Fruit fly (Drosophila melanogaster) whole organism, embryonic: Measurements from ENCODE around the gene dsx-c73A.

ENCODE experiments used
- Antp ChIP-seq: fragments of 200-800 bp; sonication (Bioruptor generic); optimal IDR thresholded peaks from 3 replicates; lab custom pipeline; 2016; ENCODE audit warnings: missing biosample characterization, missing genetic modification characterization
- Bgb ChIP-seq: fragments of 200-800 bp; sonication (Bioruptor generic); IDR thresholded peaks from 2 replicates; pipeline ENCODE4 v1.3.6; 2022; ENCODE audit warnings: missing biosample characterization, missing genetic modification characterization; ENCODE audit not compliant: partially characterized antibody
- CG12299 ChIP-seq: fragments of 200-800 bp; sonication (Bioruptor generic); optimal IDR thresholded peaks from 2 replicates; lab custom pipeline; 2018; ENCODE audit warnings: missing biosample characterization, mild to moderate bottlenecking, missing genetic modification characterization
- CG12769 ChIP-seq: fragments of 200-800 bp; sonication (Bioruptor generic); optimal IDR thresholded peaks from 2 replicates; lab custom pipeline; 2019; ENCODE audit warnings: missing biosample characterization, mild to moderate bottlenecking, missing genetic modification characterization, moderate library complexity
- CG16815 ChIP-seq: fragments of 200-800 bp; sonication (Bioruptor generic); optimal IDR thresholded peaks from 3 replicates; lab custom pipeline; 2017; ENCODE audit warnings: missing biosample characterization, mild to moderate bottlenecking, missing genetic modification characterization
- CG17802 ChIP-seq: fragments of 200-800 bp; sonication (Bioruptor generic); optimal IDR thresholded peaks from 2 replicates; lab custom pipeline; 2018; ENCODE audit warnings: missing biosample characterization, mild to moderate bottlenecking, missing genetic modification characterization, moderate library complexity
- CG18764 ChIP-seq: fragments of 200-800 bp; sonication (Bioruptor generic); optimal IDR thresholded peaks from 3 replicates; lab custom pipeline; 2016; ENCODE audit warnings: missing biosample characterization, missing genetic modification characterization
- CG30431 ChIP-seq: fragments of 200-800 bp; sonication (Bioruptor generic); optimal IDR thresholded peaks from 2 replicates; lab custom pipeline; 2017; ENCODE audit warnings: missing biosample characterization, missing genetic modification characterization
- CG31224 ChIP-seq: fragments of 200-800 bp; sonication (Bioruptor generic); IDR thresholded peaks from 2 replicates; pipeline ENCODE4 v1.3.6; 2022; ENCODE audit warnings: missing biosample characterization, missing genetic modification characterization
- CG4820 ChIP-seq: fragments of 200-800 bp; sonication (Bioruptor generic); optimal IDR thresholded peaks from 3 replicates; lab custom pipeline; 2016; ENCODE audit warnings: missing biosample characterization, missing genetic modification characterization
- CG7963 ChIP-seq: fragments of 200-800 bp; sonication (Bioruptor generic); IDR thresholded peaks from 3 replicates; pipeline ENCODE4 v1.3.6; 2022; ENCODE audit warnings: missing biosample characterization, missing genetic modification characterization; ENCODE audit not compliant: partially characterized antibody
- CG8359 ChIP-seq: fragments of 200-800 bp; sonication (Bioruptor generic); optimal IDR thresholded peaks from 2 replicates; lab custom pipeline; 2017; ENCODE audit warnings: missing biosample characterization, mild to moderate bottlenecking, missing genetic modification characterization, borderline replicate concordance
- CG9215 ChIP-seq: fragments of 200-800 bp; sonication (Bioruptor generic); IDR thresholded peaks from 2 replicates; pipeline ENCODE4 v1.3.6; 2022; ENCODE audit warnings: missing biosample characterization, missing genetic modification characterization
- CG9817 ChIP-seq: fragments of 200-800 bp; sonication (Bioruptor generic); optimal IDR thresholded peaks from 2 replicates; lab custom pipeline; 2018; ENCODE audit warnings: missing biosample characterization, mild to moderate bottlenecking, missing genetic modification characterization, moderate library complexity
- CHES-1-like ChIP-seq: fragments of 200-800 bp; sonication (Bioruptor generic); optimal IDR thresholded peaks from 2 replicates; lab custom pipeline; 2016; ENCODE audit warnings: missing biosample characterization, missing genetic modification characterization
- CkIIα-i1 ChIP-seq: fragments of 200-800 bp; sonication (Bioruptor generic); IDR thresholded peaks from 2 replicates; pipeline ENCODE4 v1.3.6; 2022; ENCODE audit warnings: missing biosample characterization, missing genetic modification characterization
- CoRest ChIP-seq: fragments of 200-800 bp; sonication (Bioruptor generic); optimal IDR thresholded peaks from 3 replicates; lab custom pipeline; 2018; ENCODE audit warnings: missing biosample characterization, mild to moderate bottlenecking, missing genetic modification characterization, moderate library complexity
- Dad ChIP-seq: fragments of 200-800 bp; sonication (Bioruptor generic); optimal IDR thresholded peaks from 3 replicates; lab custom pipeline; 2016; ENCODE audit warnings: missing biosample characterization, missing genetic modification characterization
- Dbx ChIP-seq: fragments of 200-800 bp; sonication (Bioruptor generic); IDR thresholded peaks from 3 replicates; pipeline ENCODE4 v1.3.6; 2022; ENCODE audit warnings: missing biosample characterization, missing genetic modification characterization
- Deaf1 ChIP-seq: fragments of 200-800 bp; optimal IDR thresholded peaks from 3 replicates; lab custom pipeline; 2019; ENCODE audit warnings: missing biosample characterization, mild to moderate bottlenecking, missing genetic modification characterization, moderate library complexity
- Fer2 ChIP-seq: fragments of 200-800 bp; sonication (Bioruptor generic); optimal IDR thresholded peaks from 2 replicates; lab custom pipeline; 2018; ENCODE audit warnings: missing biosample characterization, mild to moderate bottlenecking, missing genetic modification characterization, moderate library complexity
- HmgD ChIP-seq: fragments of 200-800 bp; sonication (Bioruptor generic); optimal IDR thresholded peaks from 3 replicates; lab custom pipeline; 2016; ENCODE audit warnings: missing biosample characterization, missing genetic modification characterization
- Myb ChIP-seq: fragments of 200-800 bp; sonication (Bioruptor generic); optimal IDR thresholded peaks from 2 replicates; lab custom pipeline; 2016; ENCODE audit warnings: missing biosample characterization, missing genetic modification characterization
- Ptx1 ChIP-seq: fragments of 200-800 bp; sonication (Bioruptor generic); IDR thresholded peaks from 2 replicates; pipeline ENCODE4 v1.3.6; 2022; ENCODE audit warnings: missing biosample characterization, missing genetic modification characterization
- Spps ChIP-seq: fragments of 200-800 bp; sonication (Bioruptor generic); optimal IDR thresholded peaks from 2 replicates; lab custom pipeline; 2018; ENCODE audit warnings: missing biosample characterization, mild to moderate bottlenecking, missing genetic modification characterization
- ase ChIP-seq: fragments of 200-800 bp; sonication (Bioruptor generic); IDR thresholded peaks from 3 replicates; pipeline ENCODE4 v1.3.6; 2022; ENCODE audit warnings: missing biosample characterization, missing genetic modification characterization
- bab2 ChIP-seq: fragments of 200-800 bp; sonication (Bioruptor generic); optimal IDR thresholded peaks from 2 replicates; lab custom pipeline; 2016; ENCODE audit warnings: missing biosample characterization, missing genetic modification characterization
- bcd ChIP-seq: fragments of 200-800 bp; sonication (Bioruptor generic); optimal IDR thresholded peaks from 2 replicates; lab custom pipeline; 2017; ENCODE audit warnings: missing biosample characterization, mild to moderate bottlenecking, missing genetic modification characterization
- bigmax ChIP-seq: fragments of 200-800 bp; sonication (Bioruptor generic); optimal IDR thresholded peaks from 2 replicates; lab custom pipeline; 2018; ENCODE audit warnings: missing biosample characterization, mild to moderate bottlenecking, missing genetic modification characterization
- en ChIP-seq: fragments of 200-800 bp; sonication (Bioruptor generic); optimal IDR thresholded peaks from 2 replicates; lab custom pipeline; 2016; ENCODE audit warnings: missing biosample characterization, missing genetic modification characterization
- ftz-f1 ChIP-seq: fragments of 200-800 bp; sonication (Bioruptor generic); optimal IDR thresholded peaks from 2 replicates; lab custom pipeline; 2016; ENCODE audit warnings: missing biosample characterization, missing genetic modification characterization
- grau ChIP-seq: fragments of 200-800 bp; optimal IDR thresholded peaks from 3 replicates; lab custom pipeline; 2019; ENCODE audit warnings: missing biosample characterization, mild to moderate bottlenecking, missing genetic modification characterization, moderate library complexity
- gsb-n ChIP-seq: fragments of 200-800 bp; sonication (Bioruptor generic); optimal IDR thresholded peaks from 3 replicates; lab custom pipeline; 2018; ENCODE audit warnings: missing biosample characterization, mild to moderate bottlenecking, missing genetic modification characterization
- gt ChIP-seq: fragments of 200-800 bp; sonication (Bioruptor generic); IDR thresholded peaks from 2 replicates; pipeline ENCODE4 v1.3.6; 2022; ENCODE audit warnings: missing biosample characterization, missing genetic modification characterization
- hbn ChIP-seq: fragments of 200-800 bp; sonication (Bioruptor generic); IDR thresholded peaks from 2 replicates; pipeline ENCODE4 v1.3.6; 2022; ENCODE audit warnings: missing biosample characterization, missing genetic modification characterization; ENCODE audit not compliant: partially characterized antibody
- insv ChIP-seq, 2 experiments: fragments of 200-800 bp; sonication (Bioruptor generic); optimal IDR thresholded peaks; 3 replicates each; lab custom pipeline; 2016 to 2018; ENCODE audit warnings: missing biosample characterization in 2 of 2, missing genetic modification characterization in 2 of 2
- klu ChIP-seq: fragments of 200-800 bp; sonication (Bioruptor generic); IDR thresholded peaks from 2 replicates; pipeline ENCODE4 v1.3.6; 2022; ENCODE audit warnings: missing biosample characterization, missing genetic modification characterization
- nau ChIP-seq: fragments of 200-800 bp; sonication (Bioruptor generic); optimal IDR thresholded peaks from 3 replicates; lab custom pipeline; 2017; ENCODE audit warnings: missing biosample characterization, mild to moderate bottlenecking, missing genetic modification characterization, missing genetic modification reagents
- nerfin-1 ChIP-seq: fragments of 200-800 bp; sonication (Bioruptor generic); optimal IDR thresholded peaks from 3 replicates; lab custom pipeline; 2019; ENCODE audit warnings: missing biosample characterization, mild to moderate bottlenecking, missing genetic modification characterization, moderate library complexity
- nom ChIP-seq: fragments of 200-800 bp; sonication (Bioruptor generic); optimal IDR thresholded peaks from 2 replicates; lab custom pipeline; 2017; ENCODE audit warnings: missing biosample characterization, missing genetic modification characterization, mild to moderate bottlenecking, moderate library complexity, missing genetic modification reagents
- onecut ChIP-seq: fragments of 200-800 bp; sonication (Bioruptor generic); IDR thresholded peaks from 2 replicates; pipeline ENCODE4 v1.3.6; 2022; ENCODE audit warnings: missing biosample characterization, missing genetic modification characterization
- peb ChIP-seq: fragments of 200-800 bp; sonication (Bioruptor generic); IDR thresholded peaks from 2 replicates; pipeline ENCODE4 v1.3.6; 2022; ENCODE audit warnings: missing biosample characterization, missing genetic modification characterization
- phol ChIP-seq: fragments of 200-800 bp; sonication (Bioruptor generic); optimal IDR thresholded peaks from 3 replicates; lab custom pipeline; 2018; ENCODE audit warnings: missing biosample characterization, mild to moderate bottlenecking, missing genetic modification characterization, moderate library complexity
- pita ChIP-seq: fragments of 200-800 bp; sonication (Bioruptor generic); optimal IDR thresholded peaks from 2 replicates; lab custom pipeline; 2017; ENCODE audit warnings: missing biosample characterization, mild to moderate bottlenecking, missing genetic modification characterization
- psq ChIP-seq: fragments of 200-800 bp; sonication (Bioruptor generic); optimal IDR thresholded peaks from 2 replicates; lab custom pipeline; 2017; ENCODE audit warnings: missing biosample characterization, missing genetic modification characterization
- pum ChIP-seq: fragments of 200-800 bp; sonication (Bioruptor generic); optimal IDR thresholded peaks from 2 replicates; lab custom pipeline; 2016; ENCODE audit warnings: missing biosample characterization, missing genetic modification characterization
- ro ChIP-seq: fragments of 200-800 bp; sonication (Bioruptor generic); IDR thresholded peaks from 2 replicates; pipeline ENCODE4 v1.3.6; 2022; ENCODE audit warnings: missing biosample characterization, missing genetic modification characterization
- salm ChIP-seq: fragments of 200-800 bp; sonication (Bioruptor generic); optimal IDR thresholded peaks from 2 replicates; lab custom pipeline; 2018; ENCODE audit warnings: missing biosample characterization, mild to moderate bottlenecking, missing genetic modification characterization
- sens ChIP-seq: fragments of 200-800 bp; sonication (Bioruptor generic); peaks from one replicate; lab custom pipeline; 2016; ENCODE audit warnings: missing biosample characterization, missing genetic modification characterization
- sug ChIP-seq: fragments of 200-800 bp; optimal IDR thresholded peaks from 2 replicates; lab custom pipeline; 2019; ENCODE audit warnings: missing biosample characterization, mild to moderate bottlenecking, missing genetic modification characterization, moderate library complexity

Gene dsx-c73A

DNA sequence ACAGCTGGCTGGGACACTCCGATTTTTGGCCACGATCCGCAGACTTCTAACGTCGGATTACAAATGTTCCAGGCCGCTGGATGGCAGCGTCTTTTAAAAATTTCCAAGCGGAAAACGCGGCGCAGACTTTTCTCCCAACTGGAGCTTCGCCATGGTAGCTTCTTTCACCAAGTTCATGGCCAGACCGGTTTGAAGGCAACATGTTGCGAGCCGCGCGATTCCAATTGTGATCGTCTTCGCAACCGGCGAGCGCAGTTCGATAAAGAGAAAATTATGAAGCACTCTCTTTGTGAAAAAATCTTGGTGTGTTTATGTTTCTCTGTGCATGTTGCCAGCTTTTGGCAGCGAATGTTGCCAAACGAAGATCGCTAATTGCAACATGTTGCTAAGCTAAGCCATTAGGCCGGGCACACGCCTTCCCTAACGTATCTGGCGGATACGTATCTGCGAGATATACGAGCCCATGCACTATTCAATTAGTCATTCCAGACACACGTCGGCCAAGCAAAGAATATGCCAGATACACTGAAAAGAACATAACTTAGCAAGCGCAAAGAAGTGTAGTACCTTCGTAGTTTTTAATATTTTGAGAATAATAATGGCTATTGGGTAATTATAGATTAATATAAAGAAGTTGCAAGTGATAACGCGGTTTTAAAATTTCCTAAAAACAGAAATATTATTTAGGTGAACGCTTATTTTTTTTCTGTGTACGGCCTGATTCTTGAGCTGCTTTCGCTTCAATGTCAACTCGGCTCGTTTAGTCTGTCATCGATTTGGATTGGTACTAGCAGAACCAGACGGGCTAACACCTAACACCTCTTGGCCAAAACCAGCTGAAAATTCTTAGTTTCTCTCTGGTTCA lies at the start of gene dsx-c73A (continued):
- no peak for TF ChIP-seq salm (tag; lab: Kevin White, UChicago)
- no peak for TF ChIP-seq Fer2 (tag; lab: Kevin White, UChicago)
- no peak for TF ChIP-seq ro (GFP tag; lab: Robert Waterston, UW)
- no peak for TF ChIP-seq Myb (GFP tag; lab: Kevin White, UChicago)
- no peak for TF ChIP-seq CG12299 (tag; lab: Kevin White, UChicago)
- TF ChIP-seq Dbx, result no peak
- no peak for TF ChIP-seq pum (GFP tag; lab: Kevin White, UChicago)
- TF ChIP-seq bab2 (GFP tag; lab: Kevin White, UChicago), result no peak
- TF ChIP-seq Dad (GFP tag; lab: Kevin White, UChicago), result no peak
- no peak for TF ChIP-seq psq
- no peak for TF ChIP-seq CG30431
- no peak for TF ChIP-seq nerfin-1
- TF ChIP-seq CoRest, result peak; percentile 38
- no peak for TF ChIP-seq peb
- peak; percentile 10 for TF ChIP-seq Spps
- TF ChIP-seq Deaf1 (tag; lab: Kevin White, UChicago), result no peak
- TF ChIP-seq gsb-n, result no peak
- TF ChIP-seq hbn (GFP tag; lab: Robert Waterston, UW), result peak; percentile 24; the same call in 1 of the 2 replicates
- no peak for TF ChIP-seq pita (GFP tag; lab: Kevin White, UChicago)
- TF ChIP-seq nom, result no peak
- no peak for TF ChIP-seq CG7963
- no peak for TF ChIP-seq bigmax (GFP tag; lab: Kevin White, UChicago)
- no peak for TF ChIP-seq Ptx1 (GFP tag; lab: Robert Waterston, UW)
- no peak for TF ChIP-seq ftz-f1
- TF ChIP-seq en (GFP tag; lab: Kevin White, UChicago), result no peak
- TF ChIP-seq CG8359, result no peak
- TF ChIP-seq CG9817 (tag; lab: Kevin White, UChicago), result no peak
- TF ChIP-seq Antp, result no peak
- TF ChIP-seq CG12769 (tag; lab: Kevin White, UChicago), result no peak
- no peak for TF ChIP-seq gt (GFP tag; lab: Robert Waterston, UW)
- TF ChIP-seq insv (GFP tag; optimal IDR thresholded peaks at IDR 0.05; lab: Kevin White, UChicago), result no peak
- TF ChIP-seq CG4820 (GFP tag; lab: Kevin White, UChicago), result peak; percentile 45
- TF ChIP-seq CG17802 (tag; lab: Kevin White, UChicago), result peak; percentile 6
- no peak for TF ChIP-seq CkIIα-i1 (GFP tag; lab: Robert Waterston, UW)
- peak; percentile 5 for TF ChIP-seq bcd (GFP tag; lab: Kevin White, UChicago)
- TF ChIP-seq ase (GFP tag; lab: Robert Waterston, UW), result no peak
- TF ChIP-seq Bgb (GFP tag; lab: Robert Waterston, UW), result no peak
- no peak for TF ChIP-seq CG31224 (GFP tag; lab: Robert Waterston, UW)
- TF ChIP-seq grau (tag; lab: Kevin White, UChicago), result peak; percentile 48
- no peak for TF ChIP-seq onecut (GFP tag; lab: Robert Waterston, UW)
- no peak for TF ChIP-seq CG18764 (GFP tag; lab: Kevin White, UChicago)
- TF ChIP-seq nau (GFP tag; lab: Kevin White, UChicago), result peak; percentile 34
- TF ChIP-seq phol, result peak; percentile 47
- TF ChIP-seq HmgD (GFP tag; lab: Kevin White, UChicago), result no peak
- TF ChIP-seq sens (GFP tag; lab: Kevin White, UChicago), result peak; percentile 90
- TF ChIP-seq CG9215 (GFP tag; lab: Robert Waterston, UW), result no peak
- TF ChIP-seq CHES-1-like (GFP tag; lab: Kevin White, UChicago), result no peak
- TF ChIP-seq CG16815 (GFP tag; lab: Kevin White, UChicago), result no peak
- no peak for TF ChIP-seq klu
- TF ChIP-seq sug (tag; lab: Kevin White, UChicago), result no peak
